ENCODE assay signal across 1 worm cellular context in the genomic region with DNA sequence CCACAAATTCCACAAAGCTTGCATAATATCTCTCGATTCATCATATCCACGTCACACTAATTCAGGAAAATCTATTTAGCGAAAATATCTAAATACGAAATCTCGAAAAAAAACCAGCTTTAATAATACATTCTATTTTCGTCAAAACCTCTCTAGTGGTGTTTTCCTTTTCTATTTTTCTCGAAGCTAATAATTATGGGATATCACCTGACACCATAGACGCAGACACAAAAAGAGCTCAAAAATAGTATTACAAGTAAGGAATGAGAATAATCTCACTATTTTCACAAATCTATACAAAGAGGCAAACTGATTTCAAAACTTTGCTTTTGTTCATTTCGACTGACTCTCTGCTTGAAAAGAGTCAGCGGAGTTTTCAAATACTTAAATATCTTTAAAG.
A peak's percentile ranks its signal among the peaks of the same experiment; 100 is the strongest.
TF ChIP-seq lines count a peak whose summit lies in the region.

No protein-coding gene starts in this region.

TF ChIP-seq in whole organism, L1 larva, 84 proteins besides CTCF, POLR2A, EP300 and RAD21 (continued from another document):
- TF ChIP-seq ces-1 (GFP tag; optimal IDR thresholded peaks at IDR 0.05; lab: Kevin White, UChicago) (no peak), lin-35 (GFP tag; optimal IDR thresholded peaks at IDR 0.05; lab: Kevin White, UChicago) (no peak), lin-14 (GFP tag; optimal IDR thresholded peaks at IDR 0.05; lab: Kevin White, UChicago) (peak; percentile 26), rnt-1 (tag; optimal IDR thresholded peaks at IDR 0.05; lab: Kevin White, UChicago) (no peak), unc-30 (tag; optimal IDR thresholded peaks at IDR 0.05; lab: Kevin White, UChicago) (no peak), snu-23 (GFP tag; optimal IDR thresholded peaks at IDR 0.05; lab: Kevin White, UChicago) (peak; percentile 4), tlp-1 (tag; optimal IDR thresholded peaks at IDR 0.05; lab: Kevin White, UChicago) (no peak), fkh-8 (tag; optimal IDR thresholded peaks at IDR 0.05; lab: Kevin White, UChicago) (peak; percentile 81), nhr-77 (tag; optimal IDR thresholded peaks at IDR 0.05; lab: Kevin White, UChicago) (no peak), lsy-2 (tag; optimal IDR thresholded peaks at IDR 0.05; lab: Kevin White, UChicago) (no peak), C34B4.2 (tag; optimal IDR thresholded peaks at IDR 0.05; lab: Kevin White, UChicago) (no peak), lin-15B (tag; optimal IDR thresholded peaks at IDR 0.05; lab: Kevin White, UChicago) (no peak), pax-3 (tag; optimal IDR thresholded peaks at IDR 0.05; lab: Kevin White, UChicago) (peak; percentile 21)
